Fruit fly (Drosophila melanogaster) whole organism, embryonic: ENCODE results near the gene CG5445.

Experiments used
- B-H2 ChIP-seq: fragments of 200-800 bp; sonication (Bioruptor generic); optimal IDR thresholded peaks from 2 replicates; lab custom pipeline; 2018; ENCODE audit warnings: missing biosample characterization, mild to moderate bottlenecking, missing genetic modification characterization
- CG1024 ChIP-seq: fragments of 200-800 bp; sonication (Bioruptor generic); IDR thresholded peaks from 2 replicates; pipeline ENCODE4 v1.3.6; 2022; ENCODE audit warnings: missing biosample characterization, missing genetic modification characterization
- CG11695 ChIP-seq: fragments of 200-800 bp; sonication (Bioruptor generic); IDR thresholded peaks from 3 replicates; pipeline ENCODE4 v1.3.6; 2022; ENCODE audit warnings: missing biosample characterization, missing genetic modification characterization
- CG12299 ChIP-seq: fragments of 200-800 bp; sonication (Bioruptor generic); optimal IDR thresholded peaks from 2 replicates; lab custom pipeline; 2018; ENCODE audit warnings: missing biosample characterization, mild to moderate bottlenecking, missing genetic modification characterization
- CG15011 ChIP-seq: fragments of 200-800 bp; sonication (Bioruptor generic); optimal IDR thresholded peaks from 3 replicates; lab custom pipeline; 2018; ENCODE audit warnings: missing biosample characterization, mild to moderate bottlenecking, missing genetic modification characterization
- CG15269 ChIP-seq: fragments of 200-800 bp; sonication (Bioruptor generic); optimal IDR thresholded peaks from 2 replicates; lab custom pipeline; 2018; ENCODE audit warnings: missing biosample characterization, mild to moderate bottlenecking, missing genetic modification characterization, moderate library complexity
- CG16779 ChIP-seq: fragments of 200-800 bp; sonication (Bioruptor generic); IDR thresholded peaks from 2 replicates; pipeline ENCODE4 v1.3.6; 2022; ENCODE audit warnings: missing biosample characterization, missing genetic modification characterization
- CG17568 ChIP-seq: fragments of 200-800 bp; sonication (Bioruptor generic); optimal IDR thresholded peaks from 2 replicates; lab custom pipeline; 2018; ENCODE audit warnings: missing biosample characterization, mild to moderate bottlenecking, missing genetic modification characterization, moderate library complexity
- CG2116 ChIP-seq: fragments of 200-800 bp; sonication (Bioruptor generic); optimal IDR thresholded peaks from 3 replicates; lab custom pipeline; 2018; ENCODE audit warnings: missing biosample characterization, mild to moderate bottlenecking, missing genetic modification characterization
- CG2678 ChIP-seq: fragments of 200-800 bp; sonication (Bioruptor generic); optimal IDR thresholded peaks from 3 replicates; lab custom pipeline; 2019; ENCODE audit warnings: missing biosample characterization, mild to moderate bottlenecking, missing genetic modification characterization, moderate library complexity
- CG3407 ChIP-seq: fragments of 200-800 bp; sonication (Bioruptor generic); optimal IDR thresholded peaks from 2 replicates; lab custom pipeline; 2018; ENCODE audit warnings: missing biosample characterization, mild to moderate bottlenecking, missing genetic modification characterization
- CG34422 ChIP-seq: fragments of 200-800 bp; sonication (Bioruptor generic); IDR thresholded peaks from 3 replicates; pipeline ENCODE4 v1.3.6; 2022; ENCODE audit warnings: missing biosample characterization, missing genetic modification characterization
- CG6683 ChIP-seq: fragments of 200-800 bp; sonication (Bioruptor generic); optimal IDR thresholded peaks from 2 replicates; lab custom pipeline; 2017; ENCODE audit warnings: missing biosample characterization, mild to moderate bottlenecking, missing genetic modification characterization, missing genetic modification reagents
- CG6791 ChIP-seq: fragments of 200-800 bp; sonication (Bioruptor generic); IDR thresholded peaks from 3 replicates; pipeline ENCODE4 v1.3.6; 2022; ENCODE audit warnings: missing biosample characterization, missing genetic modification characterization; ENCODE audit not compliant: partially characterized antibody
- CG7556 ChIP-seq: fragments of 200-800 bp; sonication (Bioruptor generic); optimal IDR thresholded peaks from 2 replicates; lab custom pipeline; 2017; ENCODE audit warnings: missing biosample characterization, mild to moderate bottlenecking, missing genetic modification characterization
- CG8290 ChIP-seq, 3 experiments: fragments of 200-800 bp; sonication (Bioruptor generic); optimal IDR thresholded peaks; 2 replicates each; lab custom pipeline; 2016 to 2019; ENCODE audit warnings: missing biosample characterization in 3 of 3, missing genetic modification characterization in 3 of 3, mild to moderate bottlenecking in 2 of 3, moderate library complexity in 1 of 3
- CG8359 ChIP-seq: fragments of 200-800 bp; sonication (Bioruptor generic); optimal IDR thresholded peaks from 2 replicates; lab custom pipeline; 2017; ENCODE audit warnings: missing biosample characterization, mild to moderate bottlenecking, missing genetic modification characterization, borderline replicate concordance
- CG8924 ChIP-seq: fragments of 200-800 bp; optimal IDR thresholded peaks from 3 replicates; lab custom pipeline; 2019; ENCODE audit warnings: missing biosample characterization, mild to moderate bottlenecking, missing genetic modification characterization, moderate library complexity
- Deaf1 ChIP-seq: fragments of 200-800 bp; optimal IDR thresholded peaks from 3 replicates; lab custom pipeline; 2019; ENCODE audit warnings: missing biosample characterization, mild to moderate bottlenecking, missing genetic modification characterization, moderate library complexity
- Dll ChIP-seq: fragments of 200-800 bp; sonication (Bioruptor generic); IDR thresholded peaks from 4 replicates; pipeline ENCODE4 v1.3.6; 2022; ENCODE audit warnings: missing biosample characterization, missing genetic modification characterization; ENCODE audit not compliant: partially characterized antibody
- Drgx ChIP-seq: fragments of 200-800 bp; sonication (Bioruptor generic); IDR thresholded peaks from 2 replicates; pipeline ENCODE4 v1.3.6; 2022; ENCODE audit warnings: missing biosample characterization, missing genetic modification characterization
- Ets65A ChIP-seq: fragments of 200-800 bp; sonication (Bioruptor generic); peaks from one replicate; lab custom pipeline; 2016; ENCODE audit warnings: missing biosample characterization, missing genetic modification characterization
- Fer1 ChIP-seq: fragments of 200-800 bp; sonication (Bioruptor generic); optimal IDR thresholded peaks from 2 replicates; lab custom pipeline; 2017; ENCODE audit warnings: missing biosample characterization, mild to moderate bottlenecking, missing genetic modification characterization
- HHEX ChIP-seq: fragments of 200-800 bp; sonication (Bioruptor generic); optimal IDR thresholded peaks from 3 replicates; lab custom pipeline; 2017; ENCODE audit warnings: missing biosample characterization, mild to moderate bottlenecking, missing genetic modification characterization, missing genetic modification reagents
- MESR4 ChIP-seq: fragments of 200-800 bp; sonication (Bioruptor generic); optimal IDR thresholded peaks from 2 replicates; lab custom pipeline; 2018; ENCODE audit warnings: missing biosample characterization, mild to moderate bottlenecking, missing genetic modification characterization, moderate library complexity
- Med ChIP-seq: fragments of 200-800 bp; sonication (Bioruptor generic); peaks from one replicate; lab custom pipeline; 2016; ENCODE audit warnings: missing biosample characterization, missing genetic modification characterization, mild to moderate bottlenecking, inconsistent platforms, moderate library complexity
- Nf-YC ChIP-seq: fragments of 200-800 bp; optimal IDR thresholded peaks from 3 replicates; lab custom pipeline; 2019; ENCODE audit warnings: missing biosample characterization, mild to moderate bottlenecking, missing genetic modification characterization, moderate library complexity
- Ptx1 ChIP-seq: fragments of 200-800 bp; sonication (Bioruptor generic); IDR thresholded peaks from 2 replicates; pipeline ENCODE4 v1.3.6; 2022; ENCODE audit warnings: missing biosample characterization, missing genetic modification characterization
- Sry-δ ChIP-seq: fragments of 200-800 bp; sonication (Bioruptor generic); optimal IDR thresholded peaks from 2 replicates; lab custom pipeline; 2016; ENCODE audit warnings: missing biosample characterization, missing genetic modification characterization
- al ChIP-seq: fragments of 200-800 bp; sonication (Bioruptor generic); IDR thresholded peaks from 2 replicates; pipeline ENCODE4 v1.3.6; 2022; ENCODE audit warnings: missing biosample characterization, missing genetic modification characterization
- amos ChIP-seq: fragments of 200-800 bp; sonication (Bioruptor generic); IDR thresholded peaks from 2 replicates; pipeline ENCODE4 v1.3.6; 2022; ENCODE audit warnings: missing biosample characterization, missing genetic modification characterization; ENCODE audit not compliant: partially characterized antibody
- chn ChIP-seq: fragments of 200-800 bp; sonication (Bioruptor generic); optimal IDR thresholded peaks from 2 replicates; lab custom pipeline; 2016; ENCODE audit warnings: missing biosample characterization, missing genetic modification characterization
- ci ChIP-seq: fragments of 200-800 bp; sonication (Bioruptor generic); IDR thresholded peaks from 3 replicates; pipeline ENCODE4 v1.3.6; 2022; ENCODE audit warnings: missing biosample characterization, missing genetic modification characterization
- crc ChIP-seq: fragments of 200-800 bp; sonication (Bioruptor generic); optimal IDR thresholded peaks from 2 replicates; lab custom pipeline; 2016; ENCODE audit warnings: missing biosample characterization, missing genetic modification characterization
- crp ChIP-seq, 2 experiments: fragments of 200-800 bp; sonication (Bioruptor generic); optimal IDR thresholded peaks; 2 replicates in 1 of 2; 3 replicates in 1 of 2; lab custom pipeline; 2017; ENCODE audit warnings: missing biosample characterization in 2 of 2, missing genetic modification characterization in 2 of 2, mild to moderate bottlenecking in 1 of 2, moderate library complexity in 1 of 2
- cwo ChIP-seq: fragments of 200-800 bp; sonication (Bioruptor generic); optimal IDR thresholded peaks from 3 replicates; lab custom pipeline; 2017; ENCODE audit warnings: missing biosample characterization, missing genetic modification characterization, mild to moderate bottlenecking, moderate library complexity, missing genetic modification reagents
- dan ChIP-seq: fragments of 200-800 bp; sonication (Bioruptor generic); IDR thresholded peaks from 2 replicates; pipeline ENCODE4 v1.3.6; 2022; ENCODE audit warnings: missing biosample characterization, missing genetic modification characterization
- dati ChIP-seq: fragments of 200-800 bp; sonication (Bioruptor generic); IDR thresholded peaks from 2 replicates; pipeline ENCODE4 v1.3.6; 2022; ENCODE audit warnings: missing biosample characterization, missing genetic modification characterization
- dpn ChIP-seq, 2 experiments: fragments of 200-800 bp; sonication (Bioruptor generic); optimal IDR thresholded peaks; 3 replicates each; lab custom pipeline; 2016; ENCODE audit warnings: missing biosample characterization in 2 of 2, missing genetic modification characterization in 2 of 2
- gsb-n ChIP-seq: fragments of 200-800 bp; sonication (Bioruptor generic); optimal IDR thresholded peaks from 3 replicates; lab custom pipeline; 2018; ENCODE audit warnings: missing biosample characterization, mild to moderate bottlenecking, missing genetic modification characterization
- h ChIP-seq: fragments of >200 bp; optimal IDR thresholded peaks from 2 replicates; lab custom pipeline; 2017
- jumu ChIP-seq: fragments of 200-800 bp; sonication (Bioruptor generic); optimal IDR thresholded peaks from 3 replicates; lab custom pipeline; 2016; ENCODE audit warnings: missing biosample characterization, missing genetic modification characterization
- nerfin-2 ChIP-seq: fragments of 200-800 bp; sonication (Bioruptor generic); IDR thresholded peaks from 2 replicates; pipeline ENCODE4 v1.3.6; 2022; ENCODE audit warnings: missing biosample characterization, missing genetic modification characterization; ENCODE audit not compliant: partially characterized antibody
- onecut ChIP-seq: fragments of 200-800 bp; sonication (Bioruptor generic); IDR thresholded peaks from 2 replicates; pipeline ENCODE4 v1.3.6; 2022; ENCODE audit warnings: missing biosample characterization, missing genetic modification characterization
- scrt ChIP-seq: fragments of 200-800 bp; sonication (Bioruptor generic); optimal IDR thresholded peaks from 2 replicates; lab custom pipeline; 2018; ENCODE audit warnings: missing biosample characterization, mild to moderate bottlenecking, missing genetic modification characterization, moderate library complexity
- stwl ChIP-seq: fragments of 200-800 bp; sonication (Bioruptor generic); optimal IDR thresholded peaks from 3 replicates; lab custom pipeline; 2018; ENCODE audit warnings: missing biosample characterization, mild to moderate bottlenecking, missing genetic modification characterization, moderate library complexity
- vfl ChIP-seq: fragments of 200-800 bp; sonication (Bioruptor generic); optimal IDR thresholded peaks from 2 replicates; lab custom pipeline; 2016; ENCODE audit warnings: missing biosample characterization, missing genetic modification characterization
- vnd ChIP-seq: fragments of 200-800 bp; sonication (Bioruptor generic); IDR thresholded peaks from 3 replicates; pipeline ENCODE4 v1.3.6; 2022; ENCODE audit warnings: missing biosample characterization, missing genetic modification characterization; ENCODE audit not compliant: partially characterized antibody
- zen ChIP-seq: fragments of 200-800 bp; sonication (Bioruptor generic); optimal IDR thresholded peaks from 3 replicates; lab custom pipeline; 2018; ENCODE audit warnings: missing biosample characterization, mild to moderate bottlenecking, missing genetic modification characterization, moderate library complexity
- zfh1 ChIP-seq: fragments of 200-800 bp; sonication (Bioruptor generic); IDR thresholded peaks from 3 replicates; pipeline ENCODE4 v1.3.6; 2022; ENCODE audit warnings: missing biosample characterization, missing genetic modification characterization

Gene CG5445

DNA sequence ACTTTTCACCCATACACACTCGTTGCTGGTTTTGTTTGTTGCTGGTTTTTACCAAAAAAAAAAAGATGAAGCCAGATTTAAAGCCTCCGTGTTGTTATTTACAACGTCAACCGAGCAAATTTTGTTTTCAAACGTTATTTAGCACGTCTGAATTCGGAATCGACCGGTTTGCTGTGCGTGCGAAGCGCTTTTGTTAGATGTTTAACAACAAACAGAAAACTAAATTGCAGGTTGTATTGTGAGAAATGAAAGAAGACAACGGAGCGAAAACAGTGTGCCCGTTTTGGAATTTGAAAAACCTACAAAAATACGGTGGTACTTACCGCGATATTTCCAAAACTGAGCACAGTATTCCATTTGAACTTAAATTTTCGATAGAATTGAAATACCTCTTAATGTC is 19.4 kb downstream of the CG5445 start, which contains the start of gene Fim:
TSS of gene Fim (minus strand) at position 225 of the 400 bp plus-strand sequence.
- TF ChIP-seq zen = no peak
- TF ChIP-seq zfh1 (GFP tag; lab: Robert Waterston, UW) = 0 out of 3 replicates have a peak, but pooled peaks have one; percentile 9
- TF ChIP-seq nerfin-2 (GFP tag; lab: Robert Waterston, UW) = no peak
- no peak for TF ChIP-seq dpn (GFP tag; optimal IDR thresholded peaks at IDR 0.05; lab: Kevin White, UChicago)
- no peak for TF ChIP-seq CG2678
- no peak for TF ChIP-seq h
- no peak for TF ChIP-seq Drgx
- no peak for TF ChIP-seq onecut (GFP tag; lab: Robert Waterston, UW)
- TF ChIP-seq stwl = peak; percentile 18
- no peak for TF ChIP-seq cwo (GFP tag; lab: Kevin White, UChicago)
- TF ChIP-seq CG12299 (tag; lab: Kevin White, UChicago) = peak; percentile 33
- no peak for TF ChIP-seq CG11695 (GFP tag; lab: Robert Waterston, UW)
- no peak for TF ChIP-seq CG16779 (GFP tag; lab: Robert Waterston, UW)
- no peak for TF ChIP-seq CG8290 (GFP tag; optimal IDR thresholded peaks at IDR 0.05; lab: Kevin White, UChicago)
- peak in 1 of 2 experiments; percentile 31 for TF ChIP-seq CG8290 (tag; optimal IDR thresholded peaks at IDR 0.05; lab: Kevin White, UChicago)
- TF ChIP-seq ci = 0 out of 3 replicates have a peak, but pooled peaks have one; percentile 7
- TF ChIP-seq Deaf1 (tag; lab: Kevin White, UChicago) = no peak
- no peak for TF ChIP-seq CG1024 (GFP tag; lab: Robert Waterston, UW)
- TF ChIP-seq MESR4 (GFP tag; lab: Kevin White, UChicago) = peak; percentile 42
- no peak for TF ChIP-seq crp (GFP tag; optimal IDR thresholded peaks at IDR 0.05; lab: Kevin White, UChicago)
- no peak for TF ChIP-seq gsb-n
- no peak for TF ChIP-seq CG8359 (GFP tag; lab: Kevin White, UChicago)
- no peak for TF ChIP-seq CG6683 (GFP tag; lab: Kevin White, UChicago)
- TF ChIP-seq Med (GFP tag; lab: Kevin White, UChicago) = peak; percentile 58
- TF ChIP-seq Ets65A (GFP tag; lab: Kevin White, UChicago) = no peak
- TF ChIP-seq amos = peak; percentile 38; the same call in 1 of the 2 replicates
- TF ChIP-seq vfl (GFP tag; lab: Kevin White, UChicago) = no peak
- TF ChIP-seq CG17568 (GFP tag; lab: Kevin White, UChicago) = peak; percentile 13
- TF ChIP-seq dati (GFP tag; lab: Robert Waterston, UW) = no peak
- no peak for TF ChIP-seq CG2116
- TF ChIP-seq CG8924 (tag; lab: Kevin White, UChicago) = peak; percentile 3
- no peak for TF ChIP-seq CG6791 (GFP tag; lab: Robert Waterston, UW)
- no peak for TF ChIP-seq Nf-YC (tag; lab: Kevin White, UChicago)
- no peak for TF ChIP-seq CG15011 (GFP tag; lab: Kevin White, UChicago)
- no peak for TF ChIP-seq CG3407 (GFP tag; lab: Kevin White, UChicago)
- TF ChIP-seq Sry-δ (GFP tag; lab: Kevin White, UChicago) = peak; percentile 24
- TF ChIP-seq Dll (GFP tag; lab: Robert Waterston, UW) = no peak
- no peak for TF ChIP-seq al (GFP tag; lab: Robert Waterston, UW)
- TF ChIP-seq jumu (GFP tag; lab: Kevin White, UChicago) = no peak
- TF ChIP-seq HHEX (GFP tag; lab: Kevin White, UChicago) = no peak
- peak; percentile 10 for TF ChIP-seq CG15269 (tag; lab: Kevin White, UChicago)
- peak; percentile 29; the same call in 1 of the 3 replicates for TF ChIP-seq CG34422
- no peak for TF ChIP-seq dan (GFP tag; lab: Robert Waterston, UW)
- TF ChIP-seq Ptx1 (GFP tag; lab: Robert Waterston, UW) = no peak
- TF ChIP-seq crc (GFP tag; lab: Kevin White, UChicago) = no peak
- TF ChIP-seq CG7556 (GFP tag; lab: Kevin White, UChicago) = no peak
- peak; percentile 14 for TF ChIP-seq Fer1
- no peak for TF ChIP-seq scrt (GFP tag; lab: Kevin White, UChicago)
- no peak for TF ChIP-seq chn
- TF ChIP-seq vnd (GFP tag; lab: Robert Waterston, UW) = no peak
- TF ChIP-seq B-H2 = peak; percentile 9
